Fruit fly (Drosophila melanogaster) whole organism, wandering third instar larva: ENCODE measurements around the gene CG31275.

ENCODE experiments used
- Abd-B ChIP-seq: fragments of >200 bp; optimal IDR thresholded peaks from 2 replicates; lab custom pipeline; 2017; ENCODE audit warnings: missing biosample characterization, missing genetic modification characterization
- CG32264 ChIP-seq: fragments of 200-800 bp; sonication (Bioruptor generic); optimal IDR thresholded peaks from 2 replicates; lab custom pipeline; 2016; ENCODE audit warnings: missing biosample characterization, missing genetic modification characterization
- CG9705 ChIP-seq: fragments of 200-800 bp; sonication (Bioruptor generic); optimal IDR thresholded peaks from 2 replicates; lab custom pipeline; 2018; ENCODE audit warnings: missing biosample characterization, mild to moderate bottlenecking, missing genetic modification characterization
- CrebA ChIP-seq: fragments of 200-800 bp; sonication (Bioruptor generic); optimal IDR thresholded peaks from 2 replicates; lab custom pipeline; 2016; ENCODE audit warnings: missing biosample characterization, mild to moderate bottlenecking, missing genetic modification characterization, borderline replicate concordance
- Dfd ChIP-seq: fragments of >200 bp; optimal IDR thresholded peaks from 2 replicates; lab custom pipeline; 2017; ENCODE audit warnings: missing biosample characterization, missing genetic modification characterization
- GATAd ChIP-seq: sonication (Bioruptor generic); optimal IDR thresholded peaks from 2 replicates; lab custom pipeline; 2016; ENCODE audit warnings: missing biosample characterization, missing genetic modification characterization
- HLH106 ChIP-seq: fragments of 200-800 bp; optimal IDR thresholded peaks from 3 replicates; lab custom pipeline; 2019; ENCODE audit warnings: missing biosample characterization, mild to moderate bottlenecking, missing genetic modification characterization, moderate library complexity
- Hnf4 ChIP-seq: fragments of 200-800 bp; sonication (Bioruptor generic); optimal IDR thresholded peaks from 2 replicates; lab custom pipeline; 2016; ENCODE audit warnings: missing biosample characterization, mild to moderate bottlenecking, missing genetic modification characterization
- Hr78 ChIP-seq: fragments of >200 bp; optimal IDR thresholded peaks from 2 replicates; lab custom pipeline; 2017; ENCODE audit warnings: missing biosample characterization, missing genetic modification characterization
- Hr83 ChIP-seq: fragments of 200-300 bp; sonication (Bioruptor generic); optimal IDR thresholded peaks from 2 replicates; lab custom pipeline; 2016; ENCODE audit warnings: missing biosample characterization, mild to moderate bottlenecking, missing genetic modification characterization, moderate library complexity; ENCODE audit not compliant: poor library complexity, severe bottlenecking
- Jra ChIP-seq: sonication (Bioruptor generic); optimal IDR thresholded peaks from 2 replicates; lab custom pipeline; 2016; ENCODE audit warnings: missing biosample characterization, missing genetic modification characterization
- Mio ChIP-seq: sonication (Bioruptor generic); optimal IDR thresholded peaks from 2 replicates; lab custom pipeline; 2016; ENCODE audit warnings: missing biosample characterization, missing genetic modification characterization
- Myc ChIP-seq: fragments of >200 bp; optimal IDR thresholded peaks from 2 replicates; lab custom pipeline; 2017
- N ChIP-seq: fragments of >200 bp; optimal IDR thresholded peaks from 2 replicates; lab custom pipeline; 2018; ENCODE audit warnings: missing biosample characterization, missing external identifiers, missing genetic modification characterization
- Rel ChIP-seq, 2 experiments: fragments of 200-800 bp; sonication (Bioruptor generic) in 1 of 2; optimal IDR thresholded peaks; 2 replicates in 1 of 2; 3 replicates in 1 of 2; lab custom pipeline; 2016 to 2019; ENCODE audit warnings: mild to moderate bottlenecking in 2 of 2, missing biosample characterization in 2 of 2, missing genetic modification characterization in 2 of 2, moderate library complexity in 1 of 2
- Sp1 ChIP-seq: fragments of 200-800 bp; sonication (Bioruptor generic); optimal IDR thresholded peaks from 3 replicates; lab custom pipeline; 2019; ENCODE audit warnings: missing biosample characterization, mild to moderate bottlenecking, missing genetic modification characterization, moderate library complexity
- Vsx2 ChIP-seq: fragments of 200-300, 225-300 bp; sonication (Bioruptor generic); optimal IDR thresholded peaks from 2 replicates; lab custom pipeline; 2018; ENCODE audit warnings: missing biosample characterization, missing genetic modification characterization; ENCODE audit not compliant: partially characterized antibody
- br ChIP-seq: fragments of 200-800 bp; sonication (Bioruptor generic); optimal IDR thresholded peaks from 2 replicates; lab custom pipeline; 2016; ENCODE audit warnings: missing biosample characterization, missing genetic modification characterization
- brk ChIP-seq: fragments of 200-800 bp; sonication (Bioruptor generic); optimal IDR thresholded peaks from 2 replicates; lab custom pipeline; 2016; ENCODE audit warnings: missing biosample characterization, mild to moderate bottlenecking, missing genetic modification characterization
- dmrt93B ChIP-seq: fragments of 200-800 bp; sonication (Bioruptor generic); optimal IDR thresholded peaks from 2 replicates; lab custom pipeline; 2018; ENCODE audit warnings: missing biosample characterization, mild to moderate bottlenecking, missing genetic modification characterization
- dsf ChIP-seq: sonication (Bioruptor generic); optimal IDR thresholded peaks from 2 replicates; lab custom pipeline; 2016; ENCODE audit warnings: missing biosample characterization, missing genetic modification characterization, borderline replicate concordance
- ey ChIP-seq: fragments of 200-800 bp; sonication (Bioruptor generic); optimal IDR thresholded peaks from 2 replicates; lab custom pipeline; 2016; ENCODE audit warnings: missing biosample characterization, missing genetic modification characterization
- foxo ChIP-seq, 2 experiments: fragments of 200-800 bp; sonication (Bioruptor generic); optimal IDR thresholded peaks; 2 replicates in 1 of 2; 3 replicates in 1 of 2; lab custom pipeline; 2016 to 2017; ENCODE audit warnings: missing biosample characterization in 2 of 2, missing genetic modification characterization in 2 of 2
- fru ChIP-seq: fragments of 200-800 bp; sonication (Bioruptor generic); optimal IDR thresholded peaks from 3 replicates; lab custom pipeline; 2016; ENCODE audit warnings: missing biosample characterization, mild to moderate bottlenecking, missing genetic modification characterization
- h ChIP-seq: fragments of 200-800 bp; sonication (Bioruptor generic); optimal IDR thresholded peaks from 3 replicates; lab custom pipeline; 2016; ENCODE audit warnings: missing biosample characterization, mild to moderate bottlenecking, missing genetic modification characterization
- jim ChIP-seq: fragments of 175-275, 200-325 bp; sonication (Bioruptor generic); optimal IDR thresholded peaks from 2 replicates; lab custom pipeline; 2016; ENCODE audit warnings: missing biosample characterization, mild to moderate bottlenecking, missing genetic modification characterization
- psq ChIP-seq: fragments of 200-800 bp; sonication (Bioruptor generic); optimal IDR thresholded peaks from 3 replicates; lab custom pipeline; 2017; ENCODE audit warnings: missing biosample characterization, mild to moderate bottlenecking, missing genetic modification characterization, moderate library complexity
- rgr ChIP-seq: fragments of 200-800 bp; sonication (Bioruptor generic); optimal IDR thresholded peaks from 3 replicates; lab custom pipeline; 2016; ENCODE audit warnings: missing biosample characterization, mild to moderate bottlenecking, missing genetic modification characterization
- sage ChIP-seq: fragments of 200-800 bp; sonication (Bioruptor generic); optimal IDR thresholded peaks from 2 replicates; lab custom pipeline; 2016; ENCODE audit warnings: missing biosample characterization, mild to moderate bottlenecking, missing genetic modification characterization
- sv ChIP-seq: fragments of 200-800 bp; sonication (Bioruptor generic); optimal IDR thresholded peaks from 3 replicates; lab custom pipeline; 2016; ENCODE audit warnings: missing biosample characterization, missing genetic modification characterization
- tai ChIP-seq: sonication (Bioruptor generic); optimal IDR thresholded peaks from 2 replicates; lab custom pipeline; 2016; ENCODE audit warnings: missing biosample characterization, missing genetic modification characterization
- usp ChIP-seq: fragments of >200 bp; optimal IDR thresholded peaks from 2 replicates; lab custom pipeline; 2017; ENCODE audit warnings: missing biosample characterization, missing genetic modification characterization
- woc ChIP-seq: sonication (Bioruptor generic); optimal IDR thresholded peaks from 2 replicates; lab custom pipeline; 2016; ENCODE audit warnings: missing biosample characterization, mild to moderate bottlenecking, missing genetic modification characterization

CG31275 gene

dm6 chr3R:16746785-16747184, 4.3 kb downstream of the CG31275 start:
- no peak for TF ChIP-seq foxo (GFP tag; optimal IDR thresholded peaks at IDR 0.05; lab: Kevin White, UChicago)
- no peak for TF ChIP-seq br (GFP tag; lab: Kevin White, UChicago)
- no peak for TF ChIP-seq woc (GFP tag; lab: Kevin White, UChicago)
- TF ChIP-seq CG32264 (GFP tag; lab: Kevin White, UChicago), result no peak
- no peak for TF ChIP-seq Mio (GFP tag; lab: Kevin White, UChicago)
- TF ChIP-seq psq, result no peak
- no peak for TF ChIP-seq Hnf4 (GFP tag; lab: Kevin White, UChicago)
- TF ChIP-seq sv, result no peak
- TF ChIP-seq N (GFP tag; lab: Kevin White, UChicago), result no peak
- no peak for TF ChIP-seq CrebA
- TF ChIP-seq CG9705, result no peak
- no peak for TF ChIP-seq sage (GFP tag; lab: Kevin White, UChicago)

- TF ChIP-seq dmrt93B (GFP tag; lab: Kevin White, UChicago), result no peak
- TF ChIP-seq CG32264 (GFP tag; lab: Kevin White, UChicago), result no peak
- no peak for TF ChIP-seq Vsx2 (GFP tag; lab: Kevin White, UChicago)
- no peak for TF ChIP-seq Abd-B (GFP tag; lab: Kevin White, UChicago)
- TF ChIP-seq, all 38 proteins: peak for 0
Observed at dm6 chr3R:16745150-16745549, 6.0 kb downstream of the CG31275 start.

- TF ChIP-seq HLH106 (tag; lab: Kevin White, UChicago) (no peak), Abd-B (GFP tag; lab: Kevin White, UChicago) (no peak), jim (GFP tag; lab: Kevin White, UChicago) (no peak), sv (no peak), Dfd (no peak), sage (GFP tag; lab: Kevin White, UChicago) (no peak), Vsx2 (GFP tag; lab: Kevin White, UChicago) (no peak), Rel (GFP tag; optimal IDR thresholded peaks at IDR 0.05; lab: Kevin White, UChicago) (no peak), Rel (tag; optimal IDR thresholded peaks at IDR 0.05; lab: Kevin White, UChicago) (no peak), Hr78 (GFP tag; lab: Kevin White, UChicago) (no peak), foxo (GFP tag; optimal IDR thresholded peaks at IDR 0.05; lab: Kevin White, UChicago) (no peak), rgr (no peak), usp (GFP tag; lab: Kevin White, UChicago) (no peak), Jra (GFP tag; lab: Kevin White, UChicago) (no peak), CG32264 (GFP tag; lab: Kevin White, UChicago) (no peak), CrebA (no peak), Myc (lab: Kevin White, UChicago) (no peak)
Observed at dm6 chr3R:16744290-16744689, 6.8 kb downstream of the CG31275 start.

- TF ChIP-seq fru (GFP tag; lab: Kevin White, UChicago) (no peak), tai (GFP tag; lab: Kevin White, UChicago) (no peak), Mio (GFP tag; lab: Kevin White, UChicago) (no peak), dsf (GFP tag; lab: Kevin White, UChicago) (no peak), Jra (GFP tag; lab: Kevin White, UChicago) (no peak), N (GFP tag; lab: Kevin White, UChicago) (no peak), Hr83 (no peak), sv (no peak), GATAd (no peak), br (GFP tag; lab: Kevin White, UChicago) (no peak), h (no peak), Sp1 (GFP tag; lab: Kevin White, UChicago) (no peak), brk (no peak), ey (no peak), jim (GFP tag; lab: Kevin White, UChicago) (no peak), Myc (lab: Kevin White, UChicago) (no peak)
Observed at dm6 chr3R:16743073-16743821, 7.9 kb downstream of the CG31275 start.
